Fruit fly (Drosophila melanogaster) whole organism, embryonic: ENCODE data around the gene Cap-D3.

Experiments
- Aef1 ChIP-seq: fragments of 200-800 bp; sonication (Bioruptor generic); IDR thresholded peaks from 3 replicates; pipeline ENCODE4 v1.3.6; 2022; ENCODE audit warnings: missing biosample characterization, missing genetic modification characterization
- Bteb2 ChIP-seq: fragments of 200-800 bp; sonication (Bioruptor generic); optimal IDR thresholded peaks from 2 replicates; lab custom pipeline; 2016; ENCODE audit warnings: missing biosample characterization, missing genetic modification characterization
- CG10147 ChIP-seq: fragments of 200-800 bp; sonication (Bioruptor generic); optimal IDR thresholded peaks from 2 replicates; lab custom pipeline; 2019; ENCODE audit warnings: missing biosample characterization, mild to moderate bottlenecking, missing genetic modification characterization, moderate library complexity
- CG11247 ChIP-seq: fragments of 200-800 bp; sonication (Bioruptor generic); IDR thresholded peaks from 2 replicates; pipeline ENCODE4 v1.3.6; 2022; ENCODE audit warnings: missing biosample characterization, missing genetic modification characterization
- CG11504 ChIP-seq: fragments of 200-800 bp; sonication (Bioruptor generic); optimal IDR thresholded peaks from 3 replicates; lab custom pipeline; 2019; ENCODE audit warnings: missing biosample characterization, mild to moderate bottlenecking, missing genetic modification characterization, moderate library complexity
- CG13894 ChIP-seq: fragments of 200-800 bp; sonication (Bioruptor generic); optimal IDR thresholded peaks from 3 replicates; lab custom pipeline; 2018; ENCODE audit warnings: missing biosample characterization, mild to moderate bottlenecking, missing genetic modification characterization, moderate library complexity
- CG14710 ChIP-seq: fragments of 200-800 bp; sonication (Bioruptor generic); optimal IDR thresholded peaks from 3 replicates; lab custom pipeline; 2019; ENCODE audit warnings: missing biosample characterization, mild to moderate bottlenecking, missing genetic modification characterization, moderate library complexity
- CG16779 ChIP-seq: fragments of 200-800 bp; sonication (Bioruptor generic); IDR thresholded peaks from 2 replicates; pipeline ENCODE4 v1.3.6; 2022; ENCODE audit warnings: missing biosample characterization, missing genetic modification characterization
- CG17359 ChIP-seq: fragments of 200-800 bp; sonication (Bioruptor generic); optimal IDR thresholded peaks from 3 replicates; lab custom pipeline; 2018; ENCODE audit warnings: missing biosample characterization, mild to moderate bottlenecking, missing genetic modification characterization, moderate library complexity
- CG17361 ChIP-seq: fragments of 200-800 bp; sonication (Bioruptor generic); IDR thresholded peaks from 3 replicates; pipeline ENCODE4 v1.3.6; 2022; ENCODE audit warnings: missing biosample characterization, missing genetic modification characterization
- CG18262 ChIP-seq: fragments of 200-800 bp; optimal IDR thresholded peaks from 3 replicates; lab custom pipeline; 2019; ENCODE audit warnings: missing biosample characterization, mild to moderate bottlenecking, missing genetic modification characterization, moderate library complexity
- CG2678 ChIP-seq: fragments of 200-800 bp; sonication (Bioruptor generic); optimal IDR thresholded peaks from 3 replicates; lab custom pipeline; 2019; ENCODE audit warnings: missing biosample characterization, mild to moderate bottlenecking, missing genetic modification characterization, moderate library complexity
- CG2712 ChIP-seq: fragments of 200-800 bp; optimal IDR thresholded peaks from 3 replicates; lab custom pipeline; 2019; ENCODE audit warnings: missing biosample characterization, mild to moderate bottlenecking, missing genetic modification characterization, moderate library complexity
- CG31441 ChIP-seq: fragments of 200-800 bp; sonication (Bioruptor generic); IDR thresholded peaks from 2 replicates; pipeline ENCODE4 v1.3.6; 2022; ENCODE audit warnings: missing biosample characterization, missing genetic modification characterization
- CG7556 ChIP-seq: fragments of 200-800 bp; sonication (Bioruptor generic); optimal IDR thresholded peaks from 2 replicates; lab custom pipeline; 2017; ENCODE audit warnings: missing biosample characterization, mild to moderate bottlenecking, missing genetic modification characterization
- CG9609 ChIP-seq: fragments of 200-800 bp; sonication (Bioruptor generic); optimal IDR thresholded peaks from 3 replicates; lab custom pipeline; 2016; ENCODE audit warnings: missing biosample characterization, missing genetic modification characterization
- CoRest ChIP-seq: fragments of 200-800 bp; sonication (Bioruptor generic); optimal IDR thresholded peaks from 3 replicates; lab custom pipeline; 2018; ENCODE audit warnings: missing biosample characterization, mild to moderate bottlenecking, missing genetic modification characterization, moderate library complexity
- Dek ChIP-seq: fragments of 200-800 bp; sonication (Bioruptor generic); optimal IDR thresholded peaks from 3 replicates; lab custom pipeline; 2019; ENCODE audit warnings: missing biosample characterization, mild to moderate bottlenecking, missing genetic modification characterization, moderate library complexity
- Dp ChIP-seq: fragments of 200-800 bp; sonication (Bioruptor generic); optimal IDR thresholded peaks from 2 replicates; lab custom pipeline; 2018; ENCODE audit warnings: missing biosample characterization, mild to moderate bottlenecking, missing genetic modification characterization, moderate library complexity
- E2f1 ChIP-seq: fragments of 200-800 bp; sonication (Bioruptor generic); IDR thresholded peaks from 2 replicates; pipeline ENCODE4 v1.3.6; 2022; ENCODE audit warnings: missing biosample characterization, missing genetic modification characterization
- Ets65A ChIP-seq: fragments of 200-800 bp; sonication (Bioruptor generic); peaks from one replicate; lab custom pipeline; 2016; ENCODE audit warnings: missing biosample characterization, missing genetic modification characterization
- HmgD ChIP-seq: fragments of 200-800 bp; sonication (Bioruptor generic); optimal IDR thresholded peaks from 3 replicates; lab custom pipeline; 2016; ENCODE audit warnings: missing biosample characterization, missing genetic modification characterization
- Mad ChIP-seq: fragments of 200-800 bp; sonication (Bioruptor generic); optimal IDR thresholded peaks from 2 replicates; lab custom pipeline; 2016; ENCODE audit warnings: missing biosample characterization, missing genetic modification characterization
- Oli ChIP-seq: fragments of 200-800 bp; sonication (Bioruptor generic); optimal IDR thresholded peaks from 2 replicates; lab custom pipeline; 2018; ENCODE audit warnings: missing biosample characterization, mild to moderate bottlenecking, missing genetic modification characterization, moderate library complexity
- Ptx1 ChIP-seq: fragments of 200-800 bp; sonication (Bioruptor generic); IDR thresholded peaks from 2 replicates; pipeline ENCODE4 v1.3.6; 2022; ENCODE audit warnings: missing biosample characterization, missing genetic modification characterization
- Sox102F ChIP-seq: fragments of 200-800 bp; sonication (Bioruptor generic); optimal IDR thresholded peaks from 2 replicates; lab custom pipeline; 2018; ENCODE audit warnings: missing biosample characterization, mild to moderate bottlenecking, missing genetic modification characterization, moderate library complexity
- Ssrp ChIP-seq: fragments of 200-800 bp; sonication (Bioruptor generic); optimal IDR thresholded peaks from 2 replicates; lab custom pipeline; 2018; ENCODE audit warnings: missing biosample characterization, mild to moderate bottlenecking, missing genetic modification characterization, moderate library complexity
- Xbp1 ChIP-seq: fragments of 200-800 bp; sonication (Bioruptor generic); optimal IDR thresholded peaks from 3 replicates; lab custom pipeline; 2016; ENCODE audit warnings: missing biosample characterization, mild to moderate bottlenecking, missing genetic modification characterization
- Xrp1 ChIP-seq: fragments of 200-800 bp; sonication (Bioruptor generic); IDR thresholded peaks from 2 replicates; pipeline ENCODE4 v1.3.6; 2022; ENCODE audit warnings: missing biosample characterization, missing genetic modification characterization
- bsh ChIP-seq, 2 experiments: fragments of 200-800 bp; sonication (Bioruptor generic); optimal IDR thresholded peaks; 2 replicates each; lab custom pipeline; 2017 to 2018; ENCODE audit warnings: mild to moderate bottlenecking in 2 of 2, missing biosample characterization in 2 of 2, missing genetic modification characterization in 2 of 2, moderate library complexity in 1 of 2
- cato ChIP-seq: fragments of 200-800 bp; sonication (Bioruptor generic); optimal IDR thresholded peaks from 2 replicates; lab custom pipeline; 2016; ENCODE audit warnings: missing biosample characterization, missing genetic modification characterization, borderline replicate concordance
- chm ChIP-seq: fragments of 200-800 bp; sonication (Bioruptor generic); IDR thresholded peaks from 2 replicates; pipeline ENCODE4 v1.3.6; 2022; ENCODE audit warnings: missing biosample characterization, missing genetic modification characterization
- dmrt11E ChIP-seq: fragments of 200-800 bp; sonication (Bioruptor generic); optimal IDR thresholded peaks from 3 replicates; lab custom pipeline; 2018; ENCODE audit warnings: missing biosample characterization, mild to moderate bottlenecking, missing genetic modification characterization, moderate library complexity
- gcm ChIP-seq: fragments of 200-800 bp; sonication (Bioruptor generic); optimal IDR thresholded peaks from 2 replicates; lab custom pipeline; 2019; ENCODE audit warnings: missing biosample characterization, mild to moderate bottlenecking, missing genetic modification characterization, moderate library complexity
- jumu ChIP-seq: fragments of 200-800 bp; sonication (Bioruptor generic); optimal IDR thresholded peaks from 3 replicates; lab custom pipeline; 2016; ENCODE audit warnings: missing biosample characterization, missing genetic modification characterization
- kni ChIP-seq: fragments of 200-800 bp; sonication (Bioruptor generic); optimal IDR thresholded peaks from 3 replicates; lab custom pipeline; 2017; ENCODE audit warnings: mild to moderate bottlenecking, missing biosample characterization, missing genetic modification reagents, missing genetic modification characterization
- lmd ChIP-seq: fragments of 200-800 bp; sonication (Bioruptor generic); IDR thresholded peaks from 2 replicates; pipeline ENCODE4 v1.3.6; 2022; ENCODE audit warnings: missing biosample characterization, missing genetic modification characterization
- nmo ChIP-seq: fragments of 200-800 bp; sonication (Bioruptor generic); optimal IDR thresholded peaks from 2 replicates; lab custom pipeline; 2018; ENCODE audit warnings: missing biosample characterization, mild to moderate bottlenecking, missing genetic modification characterization, moderate library complexity
- org-1 ChIP-seq: fragments of 200-800 bp; sonication (Bioruptor generic); optimal IDR thresholded peaks from 2 replicates; lab custom pipeline; 2017; ENCODE audit warnings: missing biosample characterization, missing genetic modification characterization
- pan ChIP-seq, 4 experiments: fragments of >200 bp in 3 of 4; fragments of 200-800 bp in 1 of 4; sonication (Bioruptor generic) in 1 of 4; optimal IDR thresholded peaks in 3 of 4; IDR thresholded peaks in 1 of 4; 2 replicates each; pipeline versions ENCODE4 v1.3.6 to Lab custom; 2017 to 2022; ENCODE audit warnings: missing biosample characterization in 2 of 4, missing genetic modification characterization in 2 of 4, mixed read lengths in 1 of 4
- pb ChIP-seq: fragments of 200-800 bp; sonication (Bioruptor generic); optimal IDR thresholded peaks from 3 replicates; lab custom pipeline; 2016; ENCODE audit warnings: missing biosample characterization, missing genetic modification characterization
- phol ChIP-seq: fragments of 200-800 bp; sonication (Bioruptor generic); optimal IDR thresholded peaks from 3 replicates; lab custom pipeline; 2018; ENCODE audit warnings: missing biosample characterization, mild to moderate bottlenecking, missing genetic modification characterization, moderate library complexity
- pnt ChIP-seq: fragments of 200-800 bp; sonication (Bioruptor generic); optimal IDR thresholded peaks from 3 replicates; lab custom pipeline; 2016; ENCODE audit warnings: missing biosample characterization, missing genetic modification characterization
- prd ChIP-seq, 3 experiments: fragments of >200 bp in 2 of 3; fragments of 200-800 bp in 1 of 3; sonication (Bioruptor generic) in 1 of 3; optimal IDR thresholded peaks in 2 of 3; IDR thresholded peaks in 1 of 3; 2 replicates in 2 of 3; 3 replicates in 1 of 3; pipeline versions ENCODE4 v1.3.6 to Lab custom; 2017 to 2022; ENCODE audit warnings: missing biosample characterization in 1 of 3, missing genetic modification characterization in 1 of 3
- sens ChIP-seq: fragments of 200-800 bp; sonication (Bioruptor generic); peaks from one replicate; lab custom pipeline; 2016; ENCODE audit warnings: missing biosample characterization, missing genetic modification characterization
- slbo ChIP-seq: fragments of 200-800 bp; sonication (Bioruptor generic); IDR thresholded peaks from 2 replicates; pipeline ENCODE4 v1.3.6; 2022; ENCODE audit warnings: missing biosample characterization, missing genetic modification characterization
- ttk ChIP-seq: fragments of 200-800 bp; sonication (Bioruptor generic); IDR thresholded peaks from 2 replicates; pipeline ENCODE4 v2.1.2; 2022; ENCODE audit warnings: missing biosample characterization, missing genetic modification characterization
- wek ChIP-seq: fragments of 200-800 bp; sonication (Bioruptor generic); optimal IDR thresholded peaks from 3 replicates; lab custom pipeline; 2018; ENCODE audit warnings: missing biosample characterization, mild to moderate bottlenecking, missing genetic modification characterization, moderate library complexity
- zfh1 ChIP-seq: fragments of 200-800 bp; sonication (Bioruptor generic); IDR thresholded peaks from 3 replicates; pipeline ENCODE4 v1.3.6; 2022; ENCODE audit warnings: missing biosample characterization, missing genetic modification characterization

The Cap-D3 gene

DNA sequence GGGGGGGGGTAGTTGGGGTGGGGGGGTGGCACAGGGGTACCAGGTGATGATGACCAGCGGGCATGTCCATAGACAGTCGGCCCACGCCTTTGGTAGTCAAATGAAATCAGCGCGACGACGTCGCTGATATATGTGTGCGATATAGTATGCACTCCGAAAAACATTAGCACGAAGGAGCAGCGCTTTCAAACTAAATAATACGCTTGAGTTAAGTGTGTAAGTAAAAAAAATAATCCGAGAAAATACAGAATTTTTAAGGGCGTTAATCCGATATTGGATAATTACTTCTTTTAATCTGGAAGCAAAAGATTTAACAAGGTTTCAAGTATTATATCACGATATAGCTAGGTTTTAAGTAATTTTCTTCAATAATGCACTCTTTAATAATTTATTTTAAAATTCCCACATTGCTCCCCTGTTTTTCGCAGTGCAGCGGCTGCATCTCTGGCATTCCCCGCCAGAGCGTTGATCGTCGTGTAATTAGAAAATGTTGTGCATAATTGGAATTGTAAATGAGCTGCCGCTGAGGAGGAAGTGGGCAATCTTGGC lies 30.8 kb upstream of the Cap-D3 start:
- TF ChIP-seq CG16779 (GFP tag; lab: Robert Waterston, UW) (no peak), CG10147 (GFP tag; lab: Kevin White, UChicago) (no peak), CG31441 (GFP tag; lab: Robert Waterston, UW) (peak; percentile 34; the same call in 1 of the 2 replicates), bsh (GFP tag; optimal IDR thresholded peaks at IDR 0.05; lab: Kevin White, UChicago) (peak; percentile 17 to 24), wek (GFP tag; lab: Kevin White, UChicago) (no peak), Sox102F (GFP tag; lab: Kevin White, UChicago) (peak; percentile 28), Mad (GFP tag; lab: Kevin White, UChicago) (no peak), HmgD (GFP tag; lab: Kevin White, UChicago) (no peak), E2f1 (GFP tag; lab: Robert Waterston, UW) (no peak), Xrp1 (GFP tag; lab: Robert Waterston, UW) (0 out of 2 replicates have a peak, but pooled peaks have one; percentile 31), ttk (no peak), Aef1 (GFP tag; lab: Robert Waterston, UW) (no peak), lmd (GFP tag; lab: Robert Waterston, UW) (no peak), slbo (GFP tag; lab: Robert Waterston, UW) (no peak), CG9609 (GFP tag; lab: Kevin White, UChicago) (no peak), CG2678 (tag; lab: Kevin White, UChicago) (no peak), Xbp1 (GFP tag; lab: Kevin White, UChicago) (no peak), Bteb2 (GFP tag; lab: Kevin White, UChicago) (no peak), jumu (no peak), CG17359 (tag; lab: Kevin White, UChicago) (no peak), org-1 (no peak), zfh1 (GFP tag; lab: Robert Waterston, UW) (0 out of 3 replicates have a peak, but pooled peaks have one; percentile 6), cato (GFP tag; lab: Kevin White, UChicago) (no peak), Ptx1 (GFP tag; lab: Robert Waterston, UW) (0 out of 2 replicates have a peak, but pooled peaks have one; percentile 17), CG14710 (tag; lab: Kevin White, UChicago) (no peak), Dek (no peak), Oli (tag; lab: Kevin White, UChicago) (peak; percentile 7), chm (GFP tag; lab: Robert Waterston, UW) (no peak), CG18262 (tag; lab: Kevin White, UChicago) (peak; percentile 21), pb (no peak), CoRest (tag; lab: Kevin White, UChicago) (peak; percentile 4), kni (GFP tag; lab: Kevin White, UChicago) (no peak), prd (optimal IDR thresholded peaks at IDR 0.05; lab: Kevin White, UChicago) (no peak), prd (GFP tag; IDR thresholded peaks at IDR 0.05; lab: Robert Waterston, UW) (peak; percentile 21; the same call in 1 of the 3 replicates), gcm (GFP tag; lab: Kevin White, UChicago) (no peak), phol (tag; lab: Kevin White, UChicago) (peak; percentile 32), CG11504 (tag; lab: Kevin White, UChicago) (peak; percentile 49), CG17361 (GFP tag; lab: Robert Waterston, UW) (0 out of 3 replicates have a peak, but pooled peaks have one; percentile 19), dmrt11E (tag; lab: Kevin White, UChicago) (peak; percentile 2), pan (optimal IDR thresholded peaks at IDR 0.05; lab: Kevin White, UChicago) (no peak), pan (GFP tag; optimal IDR thresholded peaks at IDR 0.05 in 1 of 2, IDR thresholded peaks at IDR 0.05 in 1 of 2) (no peak), CG13894 (tag; lab: Kevin White, UChicago) (no peak), CG11247 (GFP tag; lab: Robert Waterston, UW) (no peak), nmo (GFP tag; lab: Kevin White, UChicago) (peak; percentile 10), CG7556 (GFP tag; lab: Kevin White, UChicago) (no peak), sens (GFP tag; lab: Kevin White, UChicago) (peak; percentile 51), Ets65A (GFP tag; lab: Kevin White, UChicago) (peak; percentile 88), pnt (GFP tag; lab: Kevin White, UChicago) (no peak), Ssrp (tag; lab: Kevin White, UChicago) (peak; percentile 7), Dp (GFP tag; lab: Kevin White, UChicago) (no peak), CG2712 (peak; percentile 32)
